Fruit fly (Drosophila melanogaster): ENCODE measurements around the gene Naa30A.

The Naa30A gene

DNA sequence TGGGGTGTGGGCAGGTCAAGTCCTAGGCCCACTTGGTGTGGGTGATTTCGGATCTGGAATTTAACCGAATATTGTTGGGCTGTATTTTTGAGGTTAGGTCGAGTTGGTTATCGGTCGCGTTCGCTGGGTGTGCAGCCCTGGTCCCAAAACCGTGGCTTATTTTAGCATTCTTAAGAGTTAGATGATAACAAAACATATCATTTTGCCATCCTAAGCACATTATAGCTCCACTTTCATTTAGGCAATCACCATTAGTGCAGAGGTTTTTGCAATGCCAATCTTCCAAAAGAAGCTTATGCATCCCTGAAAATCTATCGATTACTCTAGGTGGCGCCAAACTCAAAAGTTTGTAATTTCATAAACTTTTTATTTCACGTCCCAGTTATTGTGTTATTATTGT, 7.3 kb downstream of the Naa30A start, which contains the start of gene MTPAP (continued):
- TF ChIP-seq CG9727 (GFP tag; optimal IDR thresholded peaks at IDR 0.05), result no peak
- no peak for TF ChIP-seq CG13894 (tag; optimal IDR thresholded peaks at IDR 0.05)
- TF ChIP-seq NC2α (GFP tag; optimal IDR thresholded peaks at IDR 0.05), result no peak
- no peak for TF ChIP-seq fd3F (GFP tag; optimal IDR thresholded peaks at IDR 0.05)
- no peak for TF ChIP-seq Atf3 (GFP tag; optimal IDR thresholded peaks at IDR 0.05)
- no peak for TF ChIP-seq aop (GFP tag; IDR thresholded peaks at IDR 0.05)
- peak; percentile 44 for TF ChIP-seq lilli (GFP tag; optimal IDR thresholded peaks at IDR 0.05)
- no peak for TF ChIP-seq CG30020 (tag; optimal IDR thresholded peaks at IDR 0.05)
- no peak for TF ChIP-seq CG7839 (tag; optimal IDR thresholded peaks at IDR 0.05)
- TF ChIP-seq Dip2 (GFP tag; IDR thresholded peaks at IDR 0.05), result no peak
- TF ChIP-seq CG12391 (tag; optimal IDR thresholded peaks at IDR 0.05), result no peak
- TF ChIP-seq CG13123 (GFP tag; optimal IDR thresholded peaks at IDR 0.05), result no peak
- TF ChIP-seq ro (GFP tag; IDR thresholded peaks at IDR 0.05), result no peak
- TF ChIP-seq sens (GFP tag), result peak; percentile 81
- no peak for TF ChIP-seq CG9215 (GFP tag; IDR thresholded peaks at IDR 0.05)
- TF ChIP-seq dm (GFP tag; optimal IDR thresholded peaks at IDR 0.05), result peak; percentile 71
- TF ChIP-seq CG14050 (GFP tag; IDR thresholded peaks at IDR 0.05), result no peak
- peak; percentile 53; the same call in 1 of the 3 replicates for TF ChIP-seq CG11560 (tag; IDR thresholded peaks at IDR 0.05)
- no peak for TF ChIP-seq Aef1 (GFP tag; IDR thresholded peaks at IDR 0.05)
- TF ChIP-seq CG2202 (tag; optimal IDR thresholded peaks at IDR 0.05), result no peak
- no peak for TF ChIP-seq Trl (optimal IDR thresholded peaks at IDR 0.05)
- TF ChIP-seq Trl (GFP tag; optimal IDR thresholded peaks at IDR 0.05), result peak; percentile 17
- no peak for TF ChIP-seq Hmr (GFP tag; optimal IDR thresholded peaks at IDR 0.05)
- TF ChIP-seq Hr39 (optimal IDR thresholded peaks at IDR 0.05), result no peak
- no peak for TF ChIP-seq disco-r (GFP tag; optimal IDR thresholded peaks at IDR 0.05)
- TF ChIP-seq CG18764 (GFP tag; optimal IDR thresholded peaks at IDR 0.05), result no peak
- no peak for TF ChIP-seq dati (GFP tag; IDR thresholded peaks at IDR 0.05)
- no peak for TF ChIP-seq rib (GFP tag; IDR thresholded peaks at IDR 0.05)
- TF ChIP-seq z (GFP tag; IDR thresholded peaks at IDR 0.05), result no peak
- TF ChIP-seq ttk (GFP tag; IDR thresholded peaks at IDR 0.05), result no peak
- TF ChIP-seq Atf6 (GFP tag; IDR thresholded peaks at IDR 0.05), result peak; percentile 29; the same call in 1 of the 2 replicates
- no peak for TF ChIP-seq ken (GFP tag; IDR thresholded peaks at IDR 0.05)
- no peak for TF ChIP-seq tap (tag; optimal IDR thresholded peaks at IDR 0.05)
- no peak for TF ChIP-seq stc (GFP tag; IDR thresholded peaks at IDR 0.05)
- TF ChIP-seq pros (GFP tag; optimal IDR thresholded peaks at IDR 0.05), result no peak
- TF ChIP-seq repo (GFP tag; optimal IDR thresholded peaks at IDR 0.05), result no peak
- TF ChIP-seq CG3726 (GFP tag; IDR thresholded peaks at IDR 0.05), result no peak
- TF ChIP-seq CG8388 (GFP tag; optimal IDR thresholded peaks at IDR 0.05), result no peak
- TF ChIP-seq Ravus (GFP tag; IDR thresholded peaks at IDR 0.05), result no peak
- TF ChIP-seq CG12299 (tag; optimal IDR thresholded peaks at IDR 0.05), result no peak
- no peak for TF ChIP-seq CG8478 (optimal IDR thresholded peaks at IDR 0.05)
- TF ChIP-seq CG31224 (GFP tag; IDR thresholded peaks at IDR 0.05), result no peak
- no peak for TF ChIP-seq CG2678 (tag; optimal IDR thresholded peaks at IDR 0.05)
- TF ChIP-seq BEAF-32 (GFP tag; optimal IDR thresholded peaks at IDR 0.05), result peak; percentile 68
- TF ChIP-seq CG7556 (GFP tag; optimal IDR thresholded peaks at IDR 0.05), result no peak
- TF ChIP-seq B-H1 (GFP tag; IDR thresholded peaks at IDR 0.05), result no peak
- no peak for TF ChIP-seq fu2 (GFP tag; optimal IDR thresholded peaks at IDR 0.05)
- no peak for TF ChIP-seq tx (GFP tag; optimal IDR thresholded peaks at IDR 0.05)
- no peak for TF ChIP-seq CG4328 (GFP tag; optimal IDR thresholded peaks at IDR 0.05)
- TF ChIP-seq trh (GFP tag; optimal IDR thresholded peaks at IDR 0.05), result no peak
- no peak for TF ChIP-seq CG12071 (GFP tag; optimal IDR thresholded peaks at IDR 0.05)
- no peak for TF ChIP-seq Doc2 (GFP tag; IDR thresholded peaks at IDR 0.05)
- no peak for TF ChIP-seq HLH54F (GFP tag; optimal IDR thresholded peaks at IDR 0.05)
- TF ChIP-seq CG14710 (tag; optimal IDR thresholded peaks at IDR 0.05), result peak; percentile 57
- TF ChIP-seq Gsc (GFP tag; IDR thresholded peaks at IDR 0.05), result no peak

Data from whole organism, embryonic.